Worm (Caenorhabditis elegans): Measurements from ENCODE around the gene dlc-5.

The dlc-5 gene

DNA sequence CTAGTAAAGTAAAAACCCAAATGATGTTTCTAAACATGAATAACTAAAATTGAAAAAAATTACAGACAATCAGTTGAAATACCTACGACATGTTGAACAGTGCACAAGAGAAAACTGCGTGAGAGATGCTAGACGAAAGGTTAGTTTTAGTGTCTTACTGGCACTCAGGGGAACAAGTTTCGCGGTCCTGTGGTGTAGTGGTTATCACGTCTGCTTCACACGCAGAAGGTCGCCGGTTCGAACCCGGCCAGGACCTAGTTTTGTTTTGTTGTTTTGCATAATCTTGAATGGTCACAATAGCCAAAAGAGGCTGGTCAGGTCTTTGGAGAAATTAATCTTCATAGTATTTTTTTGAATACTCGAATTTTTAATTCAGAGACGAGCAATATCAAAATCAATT, 43.0 kb downstream of the dlc-5 start (continued):
- peak; percentile 45 to 46 for TF ChIP-seq rec-8 (tag; optimal IDR thresholded peaks at IDR 0.05)
- TF ChIP-seq F33H1.4 (GFP tag; IDR thresholded peaks at IDR 0.05) = 0 out of 2 replicates have a peak, but pooled peaks have one; percentile 16
- peak; percentile 94 for TF ChIP-seq lin-26 (GFP tag; IDR thresholded peaks at IDR 0.05)
- TF ChIP-seq sdz-38 (tag; optimal IDR thresholded peaks at IDR 0.05) = no peak
- TF ChIP-seq C17E4.6 (GFP tag; IDR thresholded peaks at IDR 0.05) = no peak
- TF ChIP-seq ceh-100 (GFP tag; IDR thresholded peaks at IDR 0.05) = 0 out of 2 replicates have a peak, but pooled peaks have one; percentile 31
- no peak for TF ChIP-seq hlh-26 (GFP tag; conservative IDR thresholded peaks at IDR 0.05)
- TF ChIP-seq nhr-179 (tag; optimal IDR thresholded peaks at IDR 0.05) = no peak
- no peak for TF ChIP-seq T26A5.8 (tag; optimal IDR thresholded peaks at IDR 0.05)
- TF ChIP-seq hmg-20 (GFP tag; IDR thresholded peaks at IDR 0.05) = 0 out of 2 replicates have a peak, but pooled peaks have one; percentile 45
- peak; percentile 85 for TF ChIP-seq ZK185.1 (tag; optimal IDR thresholded peaks at IDR 0.05; ENCODE audit: poor library complexity, severe bottlenecking)
- TF ChIP-seq sea-2 (GFP tag; IDR thresholded peaks at IDR 0.05) = no peak
- TF ChIP-seq nhr-120 (GFP tag; IDR thresholded peaks at IDR 0.05) = no peak
- TF ChIP-seq nfyb-1 (GFP tag; IDR thresholded peaks at IDR 0.05) = peak; percentile 78

DNA sequence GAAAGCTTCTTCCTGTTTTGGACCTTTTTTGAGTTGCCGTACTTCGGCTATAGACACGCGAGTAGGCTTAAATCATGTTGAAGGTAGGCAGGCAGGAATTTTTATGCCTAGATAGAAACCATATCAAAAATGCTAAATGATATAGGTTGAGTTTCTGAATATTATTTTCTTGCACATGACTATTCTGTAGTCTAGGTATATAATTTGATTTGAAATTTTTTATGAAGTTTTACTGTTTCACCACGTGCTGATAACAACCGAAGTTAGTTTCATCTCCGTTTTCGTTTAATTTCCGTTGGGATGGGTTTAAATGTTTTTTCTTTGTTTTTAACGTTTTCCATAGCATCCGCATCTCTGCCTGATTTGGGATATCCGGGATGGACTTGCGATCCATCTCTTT, 49.0 kb downstream of the dlc-5 start, which contains the start of gene Y73B6BL.37:
Y73B6BL.37 (plus strand) TSS at position 301 of the 400 bp plus-strand sequence.
- TF ChIP-seq F39B2.1 (GFP tag; IDR thresholded peaks at IDR 0.05) = no peak
- TF ChIP-seq F33H1.4 (GFP tag; IDR thresholded peaks at IDR 0.05) = no peak
- no peak for TF ChIP-seq hlh-26 (GFP tag; conservative IDR thresholded peaks at IDR 0.05)
- no peak for TF ChIP-seq cebp-2 (GFP tag; IDR thresholded peaks at IDR 0.05)
- no peak for TF ChIP-seq nhr-80 (tag; optimal IDR thresholded peaks at IDR 0.05)
- TF ChIP-seq madf-10 (tag; optimal IDR thresholded peaks at IDR 0.05) = no peak
- no peak for TF ChIP-seq efl-1 (GFP tag; optimal IDR thresholded peaks at IDR 0.05)
- no peak for TF ChIP-seq lin-40 (tag; optimal IDR thresholded peaks at IDR 0.05)
- no peak for TF ChIP-seq K11D2.4 (GFP tag; IDR thresholded peaks at IDR 0.05)
- TF ChIP-seq ceh-79 (tag; optimal IDR thresholded peaks at IDR 0.05) = no peak
- no peak for TF ChIP-seq B0035.1 (tag; optimal IDR thresholded peaks at IDR 0.05)
- no peak for TF ChIP-seq Y53G8AR.9 (GFP tag; conservative IDR thresholded peaks at IDR 0.05)
- no peak for TF ChIP-seq F55B11.4 (tag; optimal IDR thresholded peaks at IDR 0.05; ENCODE audit: borderline replicate concordance, insufficient read depth)
- no peak for TF ChIP-seq F37B4.10 (GFP tag; IDR thresholded peaks at IDR 0.05)
